Worm (Caenorhabditis elegans): Measurements from ENCODE around the gene C28C12.1.

The C28C12.1 gene

ce11 chrIV:8501382-8501781 is at the start of gene C28C12.1:
TSS of gene C28C12.1 (plus strand) at chrIV:8501682.
- TF ChIP-seq hmg-4 (GFP tag; optimal IDR thresholded peaks at IDR 0.05) (no peak), pes-1 (GFP tag; IDR thresholded peaks at IDR 0.05) (no peak), scrt-1 (GFP tag; IDR thresholded peaks at IDR 0.05) (no peak), tbx-11 (GFP tag; IDR thresholded peaks at IDR 0.05) (no peak), B0310.2 (tag; optimal IDR thresholded peaks at IDR 0.05) (no peak), ceh-13 (GFP tag; optimal IDR thresholded peaks at IDR 0.05) (no peak), ets-7 (tag; optimal IDR thresholded peaks at IDR 0.05) (no peak), flt-1 (GFP tag; IDR thresholded peaks at IDR 0.05) (no peak), tbx-37 (GFP tag; conservative IDR thresholded peaks at IDR 0.05) (no peak), sea-1 (GFP tag; conservative IDR thresholded peaks at IDR 0.05) (no peak)

DNA sequence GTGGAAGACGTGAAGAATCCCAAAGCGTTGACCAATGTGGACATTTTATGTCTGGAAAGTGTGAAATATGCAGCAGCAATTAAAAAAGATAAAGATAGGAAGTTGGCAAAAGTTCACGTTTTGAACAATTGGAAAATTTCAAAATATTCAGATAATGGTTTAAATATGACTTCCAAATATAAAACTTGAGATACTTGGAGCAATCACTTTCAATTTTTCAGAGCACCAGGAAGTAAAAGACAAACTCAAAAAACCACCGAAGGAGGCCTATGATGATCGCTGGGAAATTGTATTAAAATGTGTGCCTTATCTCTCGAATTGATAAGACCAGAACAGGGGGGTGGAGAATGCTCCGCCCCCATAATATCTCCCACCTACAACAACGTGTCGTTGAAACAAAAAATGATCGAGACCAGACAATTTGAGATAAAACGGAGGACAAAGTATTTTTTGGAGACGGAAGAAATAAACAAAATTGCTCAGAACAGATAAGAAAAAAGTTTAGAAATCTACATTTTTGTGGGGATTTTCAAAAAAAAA is 49.7 kb upstream of the C28C12.1 start, which contains the start of gene eppl-1:
Gene eppl-1, minus strand, starts transcription at position 51 of the 540 bp plus-strand sequence.
- no peak for TF ChIP-seq sea-1 (GFP tag; conservative IDR thresholded peaks at IDR 0.05)
- TF ChIP-seq B0310.2 (tag; optimal IDR thresholded peaks at IDR 0.05): no peak
- TF ChIP-seq hmbx-1 (tag; optimal IDR thresholded peaks at IDR 0.05): no peak
- no peak for TF ChIP-seq hnd-1 (tag; optimal IDR thresholded peaks at IDR 0.05)
- TF ChIP-seq hmg-4 (GFP tag; optimal IDR thresholded peaks at IDR 0.05): no peak
- TF ChIP-seq ceh-13 (GFP tag; optimal IDR thresholded peaks at IDR 0.05): no peak
- no peak for TF ChIP-seq tbx-11 (GFP tag; IDR thresholded peaks at IDR 0.05)
- no peak for TF ChIP-seq ets-7 (tag; optimal IDR thresholded peaks at IDR 0.05)
- TF ChIP-seq F13C5.2 (tag; optimal IDR thresholded peaks at IDR 0.05): no peak
- no peak for TF ChIP-seq tbx-37 (GFP tag; conservative IDR thresholded peaks at IDR 0.05)
- no peak for TF ChIP-seq aly-1 (tag; optimal IDR thresholded peaks at IDR 0.05)
- TF ChIP-seq ama-1 (optimal IDR thresholded peaks at IDR 0.05): no peak
- TF ChIP-seq ceh-36 (tag; optimal IDR thresholded peaks at IDR 0.05): no peak
- no peak for TF ChIP-seq flt-1 (GFP tag; IDR thresholded peaks at IDR 0.05)
- no peak for TF ChIP-seq scrt-1 (GFP tag; IDR thresholded peaks at IDR 0.05)
- TF ChIP-seq tra-4 (tag; optimal IDR thresholded peaks at IDR 0.05): no peak
- no peak for TF ChIP-seq pes-1 (GFP tag; IDR thresholded peaks at IDR 0.05)

DNA sequence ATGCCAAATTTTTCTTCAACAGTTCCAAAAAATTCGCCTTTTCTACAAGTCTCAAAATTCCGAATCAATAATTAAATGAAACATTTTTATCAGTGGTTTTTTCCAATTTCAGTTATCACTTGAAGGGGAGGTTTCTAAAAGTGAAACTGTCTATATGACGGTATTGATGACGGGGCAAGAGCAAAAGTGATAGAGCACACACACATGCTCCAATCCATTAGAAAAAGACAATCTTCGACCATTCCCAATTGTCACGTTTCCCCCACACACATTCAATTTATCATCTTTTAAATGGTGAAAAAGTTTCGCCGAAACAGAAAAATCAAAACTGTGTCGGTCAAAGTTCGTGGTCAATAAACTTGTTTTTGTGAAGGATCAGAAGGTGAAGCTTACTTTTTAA is 48.3 kb upstream of the C28C12.1 start:
- TF ChIP-seq tbx-11 (GFP tag; IDR thresholded peaks at IDR 0.05) (no peak), ceh-36 (tag; optimal IDR thresholded peaks at IDR 0.05) (no peak), scrt-1 (GFP tag; IDR thresholded peaks at IDR 0.05) (no peak), ama-1 (optimal IDR thresholded peaks at IDR 0.05) (no peak), tbx-37 (GFP tag; conservative IDR thresholded peaks at IDR 0.05) (no peak), pes-1 (GFP tag; IDR thresholded peaks at IDR 0.05) (no peak), flt-1 (GFP tag; IDR thresholded peaks at IDR 0.05) (no peak), B0310.2 (tag; optimal IDR thresholded peaks at IDR 0.05) (no peak)

ce11 chrIV:8454076-8454475 is 47.4 kb upstream of the C28C12.1 start:
- TF ChIP-seq pes-1 (GFP tag; IDR thresholded peaks at IDR 0.05) (no peak), ceh-13 (GFP tag; optimal IDR thresholded peaks at IDR 0.05) (no peak), flt-1 (GFP tag; IDR thresholded peaks at IDR 0.05) (no peak), tbx-11 (GFP tag; IDR thresholded peaks at IDR 0.05) (no peak), hmbx-1 (tag; optimal IDR thresholded peaks at IDR 0.05) (no peak), sea-1 (GFP tag; conservative IDR thresholded peaks at IDR 0.05) (no peak), scrt-1 (GFP tag; IDR thresholded peaks at IDR 0.05) (no peak), tbx-37 (GFP tag; conservative IDR thresholded peaks at IDR 0.05) (no peak), F13C5.2 (tag; optimal IDR thresholded peaks at IDR 0.05) (no peak)

- TF ChIP-seq ceh-36 (tag; optimal IDR thresholded peaks at IDR 0.05): no peak
- TF ChIP-seq B0310.2 (tag; optimal IDR thresholded peaks at IDR 0.05): no peak
- no peak for TF ChIP-seq ama-1 (optimal IDR thresholded peaks at IDR 0.05)
- no peak for TF ChIP-seq ets-7 (tag; optimal IDR thresholded peaks at IDR 0.05)
- no peak for TF ChIP-seq tra-4 (tag; optimal IDR thresholded peaks at IDR 0.05)
- TF ChIP-seq hmbx-1 (tag; optimal IDR thresholded peaks at IDR 0.05): no peak
- no peak for TF ChIP-seq pes-1 (GFP tag; IDR thresholded peaks at IDR 0.05)
- no peak for TF ChIP-seq sea-1 (GFP tag; conservative IDR thresholded peaks at IDR 0.05)
- TF ChIP-seq aly-1 (tag; optimal IDR thresholded peaks at IDR 0.05): no peak
- no peak for TF ChIP-seq tbx-37 (GFP tag; conservative IDR thresholded peaks at IDR 0.05)
- no peak for TF ChIP-seq tbx-11 (GFP tag; IDR thresholded peaks at IDR 0.05)
Measured at ce11 chrIV:8456899-8457298, 44.6 kb upstream of the C28C12.1 start, which contains the start of gene syx-4. TSS of gene syx-4 (plus strand) at chrIV:8457280.

DNA sequence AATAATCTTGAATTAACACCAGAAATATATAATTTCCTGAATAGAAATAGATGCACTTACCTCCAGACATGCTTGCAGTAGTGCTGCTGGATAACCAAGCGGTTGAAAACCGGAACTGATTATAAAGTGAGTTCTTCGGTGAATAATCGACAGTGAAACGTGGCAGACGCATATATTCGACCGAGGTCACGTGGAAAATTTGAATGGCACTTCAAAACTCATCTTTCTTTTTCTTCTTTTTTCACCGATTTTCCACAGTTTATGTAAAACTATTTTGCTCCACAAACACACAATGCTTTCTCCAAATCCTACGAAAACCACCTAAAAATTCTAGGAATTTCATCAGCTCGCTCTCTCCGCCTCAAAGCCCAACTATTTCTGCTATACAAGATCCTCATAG is 41.3 kb upstream of the C28C12.1 start, which contains the start of gene ant-1.4:
Gene ant-1.4, minus strand, starts transcription at position 101 of the 400 bp plus-strand sequence.
- TF ChIP-seq pes-1 (GFP tag; IDR thresholded peaks at IDR 0.05): no peak
- no peak for TF ChIP-seq B0310.2 (tag; optimal IDR thresholded peaks at IDR 0.05)
- TF ChIP-seq ceh-36 (tag; optimal IDR thresholded peaks at IDR 0.05): no peak
- TF ChIP-seq hnd-1 (tag; optimal IDR thresholded peaks at IDR 0.05): no peak
- TF ChIP-seq sea-1 (GFP tag; conservative IDR thresholded peaks at IDR 0.05): no peak
- no peak for TF ChIP-seq ama-1 (optimal IDR thresholded peaks at IDR 0.05)
- no peak for TF ChIP-seq F13C5.2 (tag; optimal IDR thresholded peaks at IDR 0.05)
- TF ChIP-seq tbx-11 (GFP tag; IDR thresholded peaks at IDR 0.05): no peak
- TF ChIP-seq ceh-13 (GFP tag; optimal IDR thresholded peaks at IDR 0.05): no peak

- no peak for TF ChIP-seq sea-1 (GFP tag; conservative IDR thresholded peaks at IDR 0.05)
- no peak for TF ChIP-seq tbx-37 (GFP tag; conservative IDR thresholded peaks at IDR 0.05)
- TF ChIP-seq hmg-4 (GFP tag; optimal IDR thresholded peaks at IDR 0.05): no peak
- TF ChIP-seq aly-1 (tag; optimal IDR thresholded peaks at IDR 0.05): no peak
- TF ChIP-seq hnd-1 (tag; optimal IDR thresholded peaks at IDR 0.05): no peak
- no peak for TF ChIP-seq ets-7 (tag; optimal IDR thresholded peaks at IDR 0.05)
- no peak for TF ChIP-seq scrt-1 (GFP tag; IDR thresholded peaks at IDR 0.05)
- TF ChIP-seq ama-1 (optimal IDR thresholded peaks at IDR 0.05): no peak
- TF ChIP-seq hmbx-1 (tag; optimal IDR thresholded peaks at IDR 0.05): no peak
- no peak for TF ChIP-seq F13C5.2 (tag; optimal IDR thresholded peaks at IDR 0.05)
- TF ChIP-seq tbx-11 (GFP tag; IDR thresholded peaks at IDR 0.05): no peak
- no peak for TF ChIP-seq ceh-13 (GFP tag; optimal IDR thresholded peaks at IDR 0.05)
- TF ChIP-seq B0310.2 (tag; optimal IDR thresholded peaks at IDR 0.05): no peak
- no peak for TF ChIP-seq pes-1 (GFP tag; IDR thresholded peaks at IDR 0.05)
- no peak for TF ChIP-seq tra-4 (tag; optimal IDR thresholded peaks at IDR 0.05)
- no peak for TF ChIP-seq flt-1 (GFP tag; IDR thresholded peaks at IDR 0.05)
- no peak for TF ChIP-seq ceh-36 (tag; optimal IDR thresholded peaks at IDR 0.05)
Measured at ce11 chrIV:8461177-8461576, 40.3 kb upstream of the C28C12.1 start.
